Worm (Caenorhabditis elegans) whole organism, L1 larva: ENCODE results near the gene srm-3.

Source experiments
- C04F5.9 ChIP-seq: sonication (generic microtip); optimal IDR thresholded peaks from 2 replicates; lab custom pipeline; 2016; ENCODE audit warnings: missing genetic modification characterization, missing compliant biosample characterization
- C16A3.4 ChIP-seq: fragments of 150-350 bp; optimal IDR thresholded peaks from 2 replicates; lab custom pipeline; 2014; ENCODE audit warnings: missing biosample characterization, missing genetic modification characterization
- C34B4.2 ChIP-seq: sonication (generic microtip); optimal IDR thresholded peaks from 2 replicates; lab custom pipeline; 2017; ENCODE audit warnings: mild to moderate bottlenecking, missing genetic modification characterization, missing compliant biosample characterization
- F16B12.6 ChIP-seq: fragments of 150-350 bp; optimal IDR thresholded peaks from 2 replicates; lab custom pipeline; 2014; ENCODE audit warnings: missing biosample characterization, missing genetic modification characterization
- Y116A8C.19 ChIP-seq: sonication (generic microtip); optimal IDR thresholded peaks from 2 replicates; lab custom pipeline; 2016; ENCODE audit warnings: missing compliant biosample characterization, missing genetic modification characterization, borderline replicate concordance
- aha-1 ChIP-seq: fragments of 150-350 bp; optimal IDR thresholded peaks from 2 replicates; lab custom pipeline; 2014; ENCODE audit warnings: missing biosample characterization, missing genetic modification characterization
- ama-1 ChIP-seq: fragments of 150-350 bp; optimal IDR thresholded peaks from 2 replicates; lab custom pipeline; 2014
- blmp-1 ChIP-seq: fragments of 150-350 bp; optimal IDR thresholded peaks from 2 replicates; lab custom pipeline; 2014; ENCODE audit warnings: missing biosample characterization, missing genetic modification characterization
- ceh-63 ChIP-seq: fragments of 200-800 bp; sonication (Bioruptor generic); optimal IDR thresholded peaks from 2 replicates; lab custom pipeline; 2018; ENCODE audit warnings: mild to moderate bottlenecking, missing genetic modification characterization, missing compliant biosample characterization
- ceh-8 ChIP-seq: fragments of 200-800 bp; sonication (Bioruptor generic); optimal IDR thresholded peaks from 2 replicates; lab custom pipeline; 2018; ENCODE audit warnings: mild to moderate bottlenecking, missing genetic modification characterization, moderate library complexity, missing compliant biosample characterization
- ceh-82 ChIP-seq, 3 experiments: fragments of 150-350 bp in 1 of 3; sonication (generic microtip) in 2 of 3; optimal IDR thresholded peaks; 2 replicates each; lab custom pipeline; 2014 to 2017; ENCODE audit warnings: missing biosample characterization in 3 of 3, missing genetic modification characterization in 3 of 3
- ceh-88 ChIP-seq: fragments of 200-800 bp; sonication (Bioruptor generic); IDR thresholded peaks from 2 replicates; pipeline ENCODE4 v1.3.6; 2022; ENCODE audit warnings: missing genetic modification characterization, missing compliant biosample characterization
- ces-1 ChIP-seq: fragments of 150-350 bp; optimal IDR thresholded peaks from 2 replicates; lab custom pipeline; 2014; ENCODE audit warnings: missing biosample characterization, missing genetic modification reagents, missing genetic modification characterization
- dpl-1 ChIP-seq, 3 experiments: fragments of 150-350 bp in 2 of 3; sonication (generic microtip) in 1 of 3; optimal IDR thresholded peaks; 2 replicates each; lab custom pipeline; 2014 to 2017; ENCODE audit warnings: missing biosample characterization in 3 of 3, missing genetic modification characterization in 3 of 3, missing genetic modification reagents in 3 of 3
- efl-3 ChIP-seq: fragments of 200-800 bp; sonication (Bioruptor generic); optimal IDR thresholded peaks from 2 replicates; lab custom pipeline; 2018; ENCODE audit warnings: mild to moderate bottlenecking, missing genetic modification characterization, missing compliant biosample characterization
- elt-2 ChIP-seq: sonication (generic microtip); optimal IDR thresholded peaks from 2 replicates; lab custom pipeline; 2016; ENCODE audit warnings: missing genetic modification characterization, mild to moderate bottlenecking, inconsistent platforms, missing compliant biosample characterization, missing genetic modification reagents
- elt-3 ChIP-seq, 6 experiments: fragments of 150-350 bp in 1 of 6; sonication (generic microtip); optimal IDR thresholded peaks; 2 replicates each; lab custom pipeline; 2017 to 2018; ENCODE audit warnings: missing biosample characterization in 6 of 6, missing genetic modification characterization in 6 of 6, inconsistent platforms in 1 of 6
- fkh-10 ChIP-seq: sonication (generic microtip); optimal IDR thresholded peaks from 2 replicates; lab custom pipeline; 2017; ENCODE audit warnings: missing biosample characterization, missing genetic modification reagents, missing genetic modification characterization
- fkh-8 ChIP-seq: sonication (generic microtip); optimal IDR thresholded peaks from 2 replicates; lab custom pipeline; 2016; ENCODE audit warnings: mild to moderate bottlenecking, missing genetic modification characterization, missing compliant biosample characterization
- fos-1 ChIP-seq: fragments of 150-350 bp; optimal IDR thresholded peaks from 2 replicates; lab custom pipeline; 2014; ENCODE audit warnings: missing biosample characterization, missing genetic modification characterization
- grh-1 ChIP-seq: fragments of 200-800 bp; sonication (Bioruptor generic); IDR thresholded peaks from 2 replicates; pipeline ENCODE4 v1.3.6; 2022; ENCODE audit warnings: missing genetic modification reagents, missing genetic modification characterization, missing compliant biosample characterization
- irx-1 ChIP-seq: sonication (generic microtip); optimal IDR thresholded peaks from 2 replicates; lab custom pipeline; 2016; ENCODE audit warnings: missing genetic modification characterization, missing compliant biosample characterization
- isw-1 ChIP-seq: fragments of 200-800 bp; sonication (Bioruptor generic); IDR thresholded peaks from 2 replicates; pipeline ENCODE4 v1.3.6; 2022; ENCODE audit warnings: missing genetic modification characterization, missing compliant biosample characterization
- jun-1 ChIP-seq: fragments of 150-350 bp; optimal IDR thresholded peaks from 2 replicates; lab custom pipeline; 2014; ENCODE audit warnings: missing biosample characterization, missing genetic modification reagents, missing genetic modification characterization
- lin-13 ChIP-seq: fragments of 150-350 bp; optimal IDR thresholded peaks from 2 replicates; lab custom pipeline; 2014; ENCODE audit warnings: missing biosample characterization, missing genetic modification reagents, missing genetic modification characterization
- lin-15B ChIP-seq: fragments of 150-350 bp; sonication (generic microtip); optimal IDR thresholded peaks from 3 replicates; lab custom pipeline; 2014; ENCODE audit warnings: missing biosample characterization, missing genetic modification characterization
- lin-35 ChIP-seq, 2 experiments: fragments of 150-350 bp; optimal IDR thresholded peaks; 2 replicates each; lab custom pipeline; 2014; ENCODE audit warnings: missing biosample characterization in 2 of 2, missing genetic modification characterization in 2 of 2, missing genetic modification reagents in 2 of 2
- lin-39 ChIP-seq: fragments of 150-350 bp; optimal IDR thresholded peaks from 2 replicates; lab custom pipeline; 2014; ENCODE audit warnings: missing biosample characterization, missing genetic modification reagents, missing genetic modification characterization
- lir-3 ChIP-seq: sonication (generic microtip); optimal IDR thresholded peaks from 2 replicates; lab custom pipeline; 2016; ENCODE audit warnings: mild to moderate bottlenecking, missing genetic modification characterization, moderate library complexity, missing compliant biosample characterization; ENCODE audit not compliant: poor library complexity
- lsy-2 ChIP-seq, 2 experiments: fragments of 150-350 bp; optimal IDR thresholded peaks; 2 replicates each; lab custom pipeline; 2014; ENCODE audit warnings: missing biosample characterization in 2 of 2, missing genetic modification characterization in 2 of 2
- mdl-1 ChIP-seq, 2 experiments: fragments of 150-350 bp; optimal IDR thresholded peaks; 2 replicates each; lab custom pipeline; 2014 to 2017; ENCODE audit warnings: missing biosample characterization in 2 of 2, missing genetic modification characterization in 2 of 2, inconsistent platforms in 1 of 2
- mef-2 ChIP-seq: fragments of 150-350 bp; optimal IDR thresholded peaks from 2 replicates; lab custom pipeline; 2014; ENCODE audit warnings: missing biosample characterization, missing genetic modification characterization
- nhr-11 ChIP-seq: fragments of 150-350 bp; optimal IDR thresholded peaks from 2 replicates; lab custom pipeline; 2014; ENCODE audit warnings: missing biosample characterization, missing genetic modification characterization
- nhr-12 ChIP-seq: sonication (generic microtip); optimal IDR thresholded peaks from 2 replicates; lab custom pipeline; 2017; ENCODE audit warnings: missing biosample characterization, missing genetic modification characterization
- nhr-28 ChIP-seq: fragments of 150-350 bp; optimal IDR thresholded peaks from 2 replicates; lab custom pipeline; 2014; ENCODE audit warnings: missing biosample characterization, missing genetic modification characterization
- nhr-47 ChIP-seq: sonication (generic microtip); optimal IDR thresholded peaks from 2 replicates; lab custom pipeline; 2016; ENCODE audit warnings: mild to moderate bottlenecking, missing genetic modification characterization, moderate library complexity, missing compliant biosample characterization
- nhr-77 ChIP-seq: fragments of 150-350 bp; optimal IDR thresholded peaks from 2 replicates; lab custom pipeline; 2014; ENCODE audit warnings: missing biosample characterization, missing genetic modification characterization
- nhr-85 ChIP-seq: sonication (generic microtip); peaks from one replicate; lab custom pipeline; 2016; ENCODE audit warnings: missing genetic modification characterization, inconsistent platforms, missing compliant biosample characterization
- nhr-90 ChIP-seq: sonication (generic microtip); optimal IDR thresholded peaks from 2 replicates; lab custom pipeline; 2016; ENCODE audit warnings: mild to moderate bottlenecking, missing genetic modification characterization, missing compliant biosample characterization; ENCODE audit not compliant: poor library complexity
- pag-3 ChIP-seq: sonication (generic microtip); optimal IDR thresholded peaks from 2 replicates; lab custom pipeline; 2017; ENCODE audit warnings: missing genetic modification characterization, mild to moderate bottlenecking, missing compliant biosample characterization, antibody characterized with exemption, borderline replicate concordance; ENCODE audit not compliant: insufficient read depth
- pqm-1 ChIP-seq: sonication (generic microtip); optimal IDR thresholded peaks from 3 replicates; lab custom pipeline; 2017; ENCODE audit warnings: missing biosample characterization, missing genetic modification characterization
- rnt-1 ChIP-seq: sonication (generic microtip); optimal IDR thresholded peaks from 2 replicates; lab custom pipeline; 2016; ENCODE audit warnings: mild to moderate bottlenecking, missing genetic modification characterization, moderate library complexity, missing compliant biosample characterization
- skn-1 ChIP-seq: fragments of 150-350 bp; optimal IDR thresholded peaks from 2 replicates; lab custom pipeline; 2014; ENCODE audit warnings: missing biosample characterization, missing genetic modification characterization
- snu-23 ChIP-seq: sonication (generic microtip); optimal IDR thresholded peaks from 2 replicates; lab custom pipeline; 2016; ENCODE audit warnings: missing genetic modification characterization, missing compliant biosample characterization
- sup-37 ChIP-seq: fragments of 200-800 bp; sonication (Bioruptor generic); optimal IDR thresholded peaks from 2 replicates; lab custom pipeline; 2018; ENCODE audit warnings: mild to moderate bottlenecking, missing genetic modification characterization, missing compliant biosample characterization
- swsn-7 ChIP-seq: sonication (generic microtip); optimal IDR thresholded peaks from 2 replicates; lab custom pipeline; 2016; ENCODE audit warnings: missing genetic modification characterization, missing compliant biosample characterization
- tbx-2 ChIP-seq: sonication (generic microtip); optimal IDR thresholded peaks from 2 replicates; lab custom pipeline; 2016; ENCODE audit warnings: missing genetic modification characterization, missing compliant biosample characterization
- tlp-1 ChIP-seq: fragments of 150-350 bp; optimal IDR thresholded peaks from 2 replicates; lab custom pipeline; 2014; ENCODE audit warnings: missing biosample characterization, missing genetic modification characterization
- unc-130 ChIP-seq: fragments of 150-350 bp; optimal IDR thresholded peaks from 2 replicates; lab custom pipeline; 2017; ENCODE audit warnings: missing biosample characterization, missing genetic modification characterization, inconsistent platforms
- unc-86 ChIP-seq: sonication (generic microtip); optimal IDR thresholded peaks from 2 replicates; lab custom pipeline; 2016; ENCODE audit warnings: missing genetic modification characterization, missing compliant biosample characterization
- vab-15 ChIP-seq: sonication (generic microtip); optimal IDR thresholded peaks from 2 replicates; lab custom pipeline; 2017; ENCODE audit warnings: missing genotype, mild to moderate bottlenecking, missing genetic modification characterization, missing compliant biosample characterization
- xbp-1 ChIP-seq: sonication (generic microtip); optimal IDR thresholded peaks from 2 replicates; lab custom pipeline; 2016; ENCODE audit warnings: missing genetic modification characterization, missing compliant biosample characterization

Gene srm-3

DNA sequence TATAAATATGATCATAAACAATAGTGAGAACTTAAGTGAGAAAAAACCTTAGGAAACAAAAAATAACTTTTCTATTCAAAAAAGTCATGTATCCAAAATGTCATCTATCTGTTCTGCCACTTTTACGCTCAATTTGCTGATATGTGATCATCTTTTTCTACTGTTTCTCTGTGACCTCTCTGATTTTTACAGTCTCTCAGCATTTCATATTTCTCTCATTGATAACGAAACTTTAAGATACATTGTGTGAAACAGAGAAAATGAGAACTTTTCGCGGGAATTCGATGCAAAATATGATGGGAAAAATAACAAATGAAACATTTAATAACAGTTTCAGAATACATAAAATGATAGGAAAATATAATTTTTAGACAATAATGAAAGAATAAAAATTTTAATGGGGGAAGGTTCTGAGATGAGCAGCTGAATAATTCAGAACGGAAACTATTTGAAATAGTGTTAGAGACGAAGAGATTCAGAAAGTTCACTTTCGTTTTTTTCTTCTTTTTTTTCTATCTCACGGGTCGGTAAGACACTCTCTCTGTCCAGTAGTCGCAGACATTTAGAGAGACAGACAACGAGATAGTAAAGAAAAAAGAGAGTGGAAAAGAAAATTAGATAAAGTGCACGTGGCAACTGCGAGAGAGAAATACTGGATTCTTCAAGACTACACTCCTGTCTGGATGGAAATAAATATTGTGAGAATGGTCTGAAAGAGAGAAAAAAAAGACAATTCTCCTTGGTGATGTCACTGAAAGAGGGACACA is 28.6 kb downstream of the srm-3 start (continued):
- TF ChIP-seq C34B4.2 (tag; lab: Kevin White, UChicago) (no peak), lsy-2 (tag; optimal IDR thresholded peaks at IDR 0.05; lab: Kevin White, UChicago) (peak; percentile 74 to 84), lin-13 (GFP tag; lab: Kevin White, UChicago) (peak; percentile 28), ama-1 (no peak), ceh-63 (no peak), lin-15B (no peak), ceh-82 (tag; optimal IDR thresholded peaks at IDR 0.05; lab: Kevin White, UChicago) (peak; percentile 46 to 55 (median 48)), C16A3.4 (tag; lab: Kevin White, UChicago) (peak; percentile 17), unc-86 (tag; lab: Kevin White, UChicago) (peak; percentile 65), isw-1 (GFP tag; lab: Robert Waterston, UW) (peak; percentile 32; the same call in 1 of the 2 replicates), lir-3 (tag; lab: Kevin White, UChicago) (peak; percentile 43), fkh-10 (peak; percentile 55), nhr-90 (tag; lab: Kevin White, UChicago) (peak; percentile 55), F16B12.6 (tag; lab: Kevin White, UChicago) (no peak), efl-3 (GFP tag; lab: Kevin White, UChicago) (no peak), nhr-85 (tag; lab: Kevin White, UChicago) (peak; percentile 87), irx-1 (tag; lab: Kevin White, UChicago) (peak; percentile 54), nhr-28 (tag; lab: Kevin White, UChicago) (no peak), nhr-77 (tag; lab: Kevin White, UChicago) (peak; percentile 49), aha-1 (tag; lab: Kevin White, UChicago) (no peak), fos-1 (tag; lab: Kevin White, UChicago) (peak; percentile 77), snu-23 (peak; percentile 80), blmp-1 (tag; lab: Kevin White, UChicago) (peak; percentile 94), ceh-8 (GFP tag; lab: Kevin White, UChicago) (no peak), tbx-2 (tag; lab: Kevin White, UChicago) (peak; percentile 68), pag-3 (no peak), jun-1 (peak; percentile 38), vab-15 (tag; lab: Kevin White, UChicago) (no peak), ces-1 (no peak), mef-2 (tag; lab: Kevin White, UChicago) (no peak), C04F5.9 (tag; lab: Kevin White, UChicago) (no peak), swsn-7 (tag; lab: Kevin White, UChicago) (peak; percentile 69), rnt-1 (tag; lab: Kevin White, UChicago) (peak; percentile 81), lin-39 (no peak), nhr-12 (no peak), Y116A8C.19 (tag; lab: Kevin White, UChicago) (no peak), mdl-1 (tag; optimal IDR thresholded peaks at IDR 0.05; lab: Kevin White, UChicago) (peak; percentile 94 to 95), lin-35 (GFP tag; optimal IDR thresholded peaks at IDR 0.05; lab: Kevin White, UChicago) (peak; percentile 55 to 71), grh-1 (GFP tag; lab: Robert Waterston, UW) (0 out of 2 replicates have a peak, but pooled peaks have one; percentile 31), nhr-11 (peak; percentile 65), elt-3 (tag; optimal IDR thresholded peaks at IDR 0.05; lab: Kevin White, UChicago) (peak in 5 of 6 experiments; percentile 22 to 57 (median 40)), sup-37 (GFP tag; lab: Kevin White, UChicago) (no peak), ceh-88 (GFP tag; lab: Robert Waterston, UW) (no peak), unc-130 (tag; lab: Kevin White, UChicago) (no peak), fkh-8 (tag; lab: Kevin White, UChicago) (peak; percentile 19), tlp-1 (tag; lab: Kevin White, UChicago) (no peak), dpl-1 (GFP tag; optimal IDR thresholded peaks at IDR 0.05; lab: Kevin White, UChicago) (peak; percentile 33 to 58 (median 50)), xbp-1 (peak; percentile 62), nhr-47 (tag; lab: Kevin White, UChicago) (peak; percentile 77), skn-1 (peak; percentile 67), elt-2 (tag; lab: Kevin White, UChicago) (peak; percentile 23), pqm-1 (tag; lab: Kevin White, UChicago) (peak; percentile 30)
